Worm (Caenorhabditis elegans): ENCODE data around the gene T09F3.2.

T09F3.2 gene

DNA sequence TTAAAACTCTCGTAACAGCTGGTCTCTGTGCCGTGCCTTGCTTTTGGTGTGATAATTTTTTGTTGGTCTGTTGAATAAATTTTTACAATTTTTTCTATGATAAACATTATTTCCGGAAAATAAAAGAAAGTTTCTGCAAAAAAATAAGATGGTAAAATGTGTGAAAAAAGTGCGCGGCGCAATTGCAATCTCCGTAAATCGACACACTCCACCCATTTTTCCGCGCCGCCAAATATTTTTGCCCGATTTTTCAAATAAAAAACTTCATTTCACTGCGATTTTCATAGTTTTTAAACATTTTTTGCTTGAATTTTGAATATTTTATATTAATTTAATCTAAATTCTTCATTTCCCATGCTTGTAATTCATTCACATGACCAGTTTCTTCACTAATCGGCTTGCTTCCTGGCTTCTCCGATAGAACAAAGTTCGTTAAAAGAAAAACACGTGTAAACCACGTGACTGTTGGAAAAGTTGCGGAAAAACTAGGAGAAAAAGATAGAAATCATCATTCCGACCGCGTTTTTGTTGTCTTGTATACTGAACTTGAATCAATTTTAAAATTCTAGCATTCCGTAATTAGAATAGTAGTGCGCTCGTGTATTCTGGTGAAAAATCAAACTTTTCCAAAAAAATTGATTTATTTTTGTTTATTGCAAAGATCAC, 2.8 kb upstream of the T09F3.2 start (continued):
- TF ChIP-seq tbx-2 (tag; optimal IDR thresholded peaks at IDR 0.05) (peak; percentile 96), unc-55 (GFP tag; optimal IDR thresholded peaks at IDR 0.05) (no peak), unc-42 (tag; optimal IDR thresholded peaks at IDR 0.05) (peak; percentile 34), elt-4 (tag; optimal IDR thresholded peaks at IDR 0.05) (no peak), ceh-2 (tag; optimal IDR thresholded peaks at IDR 0.05) (peak; percentile 42), ceh-14 (tag; optimal IDR thresholded peaks at IDR 0.05) (peak; percentile 70), elt-2 (tag; optimal IDR thresholded peaks at IDR 0.05) (peak; percentile 86), pat-9 (tag; optimal IDR thresholded peaks at IDR 0.05) (peak; percentile 50), ceh-18 (tag; optimal IDR thresholded peaks at IDR 0.05) (peak; percentile 16), zip-5 (tag; optimal IDR thresholded peaks at IDR 0.05) (peak; percentile 40), fkh-10 (GFP tag; optimal IDR thresholded peaks at IDR 0.05) (no peak), sox-2 (GFP tag; IDR thresholded peaks at IDR 0.05) (peak; percentile 19; the same call in 1 of the 2 replicates), ceh-34 (tag; optimal IDR thresholded peaks at IDR 0.05) (peak; percentile 59), madf-2 (tag; optimal IDR thresholded peaks at IDR 0.05) (peak; percentile 34), sox-4 (tag; optimal IDR thresholded peaks at IDR 0.05) (peak; percentile 50), tbx-7 (tag; optimal IDR thresholded peaks at IDR 0.05) (no peak), hlh-8 (tag; optimal IDR thresholded peaks at IDR 0.05) (peak; percentile 13), che-1 (tag; optimal IDR thresholded peaks at IDR 0.05) (peak; percentile 60), K09A11.1 (tag; optimal IDR thresholded peaks at IDR 0.05; ENCODE audit: insufficient read depth) (peak; percentile 58), nhr-11 (tag; optimal IDR thresholded peaks at IDR 0.05) (no peak), unc-3 (GFP tag; conservative IDR thresholded peaks at IDR 0.05) (peak; percentile 49; the same call in 1 of the 2 replicates), unc-3 (tag; optimal IDR thresholded peaks at IDR 0.05) (peak; percentile 36), ref-2 (tag; optimal IDR thresholded peaks at IDR 0.05) (peak; percentile 51), Y22D7AL.16 (tag; optimal IDR thresholded peaks at IDR 0.05) (peak; percentile 50)

DNA sequence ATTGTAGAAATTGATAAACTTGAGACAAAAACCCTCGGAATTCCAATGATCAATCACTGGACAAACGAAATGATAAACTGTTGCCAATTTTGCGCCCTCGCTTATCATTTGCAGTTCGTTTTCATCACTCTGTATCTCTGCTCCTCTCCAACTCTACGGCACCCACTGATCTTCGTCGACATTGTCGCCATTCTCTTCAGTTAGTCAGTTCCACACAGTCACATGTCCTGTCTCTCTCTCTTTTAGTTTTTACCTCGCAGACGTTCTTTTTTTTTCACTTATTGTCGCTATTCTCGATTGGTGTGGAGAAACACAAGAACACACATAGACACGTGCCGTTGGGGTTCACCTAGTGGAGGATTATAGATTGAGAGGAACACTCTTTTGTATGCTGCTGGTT, 1.9 kb upstream of the T09F3.2 start:
- peak; percentile 52 for TF ChIP-seq hlh-30 (tag; optimal IDR thresholded peaks at IDR 0.05; ENCODE audit: insufficient read depth)
- no peak for TF ChIP-seq ref-2 (tag; optimal IDR thresholded peaks at IDR 0.05)
- TF ChIP-seq fkh-6 (tag; optimal IDR thresholded peaks at IDR 0.05): no peak
- TF ChIP-seq elt-2 (tag; optimal IDR thresholded peaks at IDR 0.05): peak; percentile 37

DNA sequence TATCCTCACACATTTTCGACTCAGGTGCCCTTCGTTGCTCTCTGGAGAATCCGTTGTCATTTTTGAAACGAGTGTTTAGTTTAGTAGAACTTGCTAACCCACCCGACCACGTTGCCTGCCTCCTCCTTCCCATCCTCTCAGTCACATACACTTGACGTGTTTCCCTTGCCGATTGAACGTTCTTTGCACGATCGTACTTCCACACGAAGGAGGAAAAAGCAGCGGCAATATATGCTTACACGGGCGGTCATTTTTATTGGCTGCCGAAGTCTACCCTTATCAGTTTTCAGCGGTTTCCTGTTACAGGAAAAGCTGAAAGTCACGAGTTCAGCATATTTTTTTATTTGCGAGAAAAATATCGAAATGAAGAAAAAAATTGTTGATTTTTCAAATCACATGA, 1.2 kb upstream of the T09F3.2 start:
- TF ChIP-seq K09A11.1 (tag; optimal IDR thresholded peaks at IDR 0.05; ENCODE audit: insufficient read depth): no peak
- no peak for TF ChIP-seq C08G9.2 (tag; optimal IDR thresholded peaks at IDR 0.05)
- TF ChIP-seq tbx-2 (tag; optimal IDR thresholded peaks at IDR 0.05): peak; percentile 9

DNA sequence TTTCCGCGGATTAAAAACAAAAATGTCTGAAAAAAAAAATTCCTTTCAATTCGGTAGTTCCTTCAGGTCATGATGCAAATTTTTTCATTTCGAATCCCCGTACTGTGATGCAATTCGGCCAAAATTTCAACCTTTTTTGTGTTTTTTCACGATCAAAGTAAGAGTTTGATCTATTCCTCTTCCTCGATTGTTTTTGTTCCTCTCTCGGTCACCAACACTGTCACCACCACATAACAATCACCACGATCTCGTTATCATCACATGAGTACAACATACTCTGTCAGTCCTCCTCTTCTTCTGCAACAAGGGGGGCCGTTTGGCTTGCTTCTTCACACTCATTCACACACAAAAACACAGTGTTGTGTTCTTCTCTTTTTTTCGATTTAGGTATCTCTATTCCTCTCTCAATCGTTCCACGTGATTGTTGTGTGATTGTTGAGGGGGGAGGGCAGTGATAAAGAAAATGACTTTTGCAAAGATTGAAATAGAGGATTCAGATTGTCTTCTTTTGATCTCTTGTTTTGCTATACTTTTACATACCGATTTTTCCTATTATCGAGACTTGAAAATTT, 618 bp upstream of the T09F3.2 start:
- TF ChIP-seq elt-2 (tag; optimal IDR thresholded peaks at IDR 0.05) (peak; percentile 1), dve-1 (tag; optimal IDR thresholded peaks at IDR 0.05) (no peak)

DNA sequence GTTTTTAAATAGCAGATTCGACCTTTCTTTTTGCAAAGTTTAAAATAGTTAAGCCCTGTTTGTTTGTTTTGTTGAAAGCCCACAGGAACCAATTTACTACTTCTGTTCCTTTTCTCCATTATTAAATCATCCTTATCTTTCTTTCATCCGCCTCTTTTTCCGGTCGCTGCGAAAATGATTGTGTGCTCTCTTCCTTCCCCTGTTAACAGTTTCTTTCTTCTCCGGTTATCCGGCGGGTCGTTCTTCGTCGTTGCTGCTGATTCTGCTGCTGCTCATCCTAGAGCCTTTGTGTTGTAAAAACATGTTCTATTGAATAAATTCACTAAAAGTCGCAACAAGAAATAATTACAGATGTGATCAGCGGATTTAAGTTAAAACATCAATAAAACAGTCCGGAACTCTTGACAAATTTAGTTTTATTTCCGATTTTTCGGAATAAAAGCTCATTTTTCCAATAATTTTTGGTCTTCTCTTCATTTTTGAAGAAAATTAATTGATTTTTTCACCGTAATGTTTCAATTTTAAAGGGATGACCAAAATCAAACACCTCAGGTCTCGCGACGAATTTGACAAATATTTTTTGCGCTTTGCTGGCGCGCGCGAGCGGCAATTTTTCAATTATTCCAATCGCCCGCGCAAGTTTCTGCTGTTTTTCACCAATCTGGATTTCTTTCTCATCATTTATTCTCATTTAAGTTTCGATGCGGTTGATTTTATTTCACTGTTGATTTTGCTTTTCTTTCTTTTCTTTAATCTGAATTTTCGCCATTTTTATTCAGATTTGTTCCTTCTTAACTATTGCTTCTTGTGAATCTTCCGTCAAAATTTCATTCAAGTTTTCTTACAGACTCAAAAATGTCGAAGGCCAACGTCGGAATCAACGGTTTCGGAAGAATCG, 2.6 kb downstream of the T09F3.2 start, which contains the start of gene gpd-1:
Gene gpd-1 (plus strand): TSS at position 848 of the 898 bp plus-strand sequence.
- no peak for TF ChIP-seq ceh-30 (tag; optimal IDR thresholded peaks at IDR 0.05)
- no peak for TF ChIP-seq T23F11.4 (GFP tag; optimal IDR thresholded peaks at IDR 0.05)
- TF ChIP-seq ceh-18 (tag; optimal IDR thresholded peaks at IDR 0.05): no peak
- TF ChIP-seq dve-1 (tag; optimal IDR thresholded peaks at IDR 0.05): no peak
- no peak for TF ChIP-seq lim-6 (tag; optimal IDR thresholded peaks at IDR 0.05)
- no peak for TF ChIP-seq odd-2 (tag; optimal IDR thresholded peaks at IDR 0.05)
- TF ChIP-seq zip-5 (tag; optimal IDR thresholded peaks at IDR 0.05): no peak
- no peak for TF ChIP-seq K02D7.2 (tag; optimal IDR thresholded peaks at IDR 0.05)
- no peak for TF ChIP-seq npax-4 (tag; optimal IDR thresholded peaks at IDR 0.05)
- no peak for TF ChIP-seq nfya-1 (tag; optimal IDR thresholded peaks at IDR 0.05)
- TF ChIP-seq hlh-6 (tag; optimal IDR thresholded peaks at IDR 0.05): no peak
- TF ChIP-seq F13H6.1 (tag; optimal IDR thresholded peaks at IDR 0.05): no peak
- no peak for TF ChIP-seq nhr-11 (tag; optimal IDR thresholded peaks at IDR 0.05)
- TF ChIP-seq ama-1 (optimal IDR thresholded peaks at IDR 0.05): no peak
- no peak for TF ChIP-seq fax-1 (tag; optimal IDR thresholded peaks at IDR 0.05)
- no peak for TF ChIP-seq sdc-2 (tag; optimal IDR thresholded peaks at IDR 0.05)
